Worm (Caenorhabditis elegans) whole organism, late embryonic: ENCODE measurements around the gene crn-3.

Source experiments
- C38D4.7 ChIP-seq: fragments of 200-800 bp; sonication (Bioruptor generic); optimal IDR thresholded peaks from 2 replicates; lab custom pipeline; 2018; ENCODE audit warnings: mild to moderate bottlenecking, missing genetic modification characterization, moderate library complexity, missing compliant biosample characterization
- F13H6.1 ChIP-seq: sonication (generic microtip); optimal IDR thresholded peaks from 2 replicates; lab custom pipeline; 2016; ENCODE audit warnings: missing genetic modification characterization, missing compliant biosample characterization
- Y22D7AL.16 ChIP-seq: sonication (generic microtip); optimal IDR thresholded peaks from 2 replicates; lab custom pipeline; 2016; ENCODE audit warnings: missing genetic modification characterization, missing compliant biosample characterization
- ama-1 ChIP-seq: fragments of 150-350 bp; optimal IDR thresholded peaks from 2 replicates; lab custom pipeline; 2014
- ceh-24 ChIP-seq: sonication (generic microtip); optimal IDR thresholded peaks from 2 replicates; lab custom pipeline; 2016; ENCODE audit warnings: mild to moderate bottlenecking, missing genetic modification characterization, missing compliant biosample characterization
- ceh-30 ChIP-seq: fragments of 150-350 bp; optimal IDR thresholded peaks from 2 replicates; lab custom pipeline; 2014; ENCODE audit warnings: missing biosample characterization, missing genetic modification characterization
- ceh-31 ChIP-seq: sonication (generic microtip); optimal IDR thresholded peaks from 2 replicates; lab custom pipeline; 2016; ENCODE audit warnings: missing genetic modification characterization, missing compliant biosample characterization
- ceh-34 ChIP-seq: sonication (generic microtip); optimal IDR thresholded peaks from 2 replicates; lab custom pipeline; 2016; ENCODE audit warnings: mild to moderate bottlenecking, missing genetic modification characterization, missing compliant biosample characterization
- ceh-45 ChIP-seq: fragments of 200-800 bp; sonication (Bioruptor generic); IDR thresholded peaks from 2 replicates; pipeline ENCODE4 v1.3.6; 2022; ENCODE audit warnings: missing genetic modification reagents, missing genetic modification characterization, missing compliant biosample characterization
- che-1 ChIP-seq: sonication (generic microtip); optimal IDR thresholded peaks from 2 replicates; lab custom pipeline; 2016; ENCODE audit warnings: mild to moderate bottlenecking, missing genetic modification characterization, missing compliant biosample characterization
- dve-1 ChIP-seq: sonication (generic microtip); optimal IDR thresholded peaks from 2 replicates; lab custom pipeline; 2017; ENCODE audit warnings: antibody characterized with exemption, mild to moderate bottlenecking, missing genetic modification characterization, missing compliant biosample characterization
- elt-2 ChIP-seq: sonication (generic microtip); optimal IDR thresholded peaks from 2 replicates; lab custom pipeline; 2016; ENCODE audit warnings: missing genetic modification reagents, missing genetic modification characterization, missing compliant biosample characterization
- elt-4 ChIP-seq: sonication (generic microtip); optimal IDR thresholded peaks from 2 replicates; lab custom pipeline; 2016; ENCODE audit warnings: missing genetic modification characterization, missing compliant biosample characterization
- ets-4 ChIP-seq: sonication (generic microtip); optimal IDR thresholded peaks from 2 replicates; lab custom pipeline; 2016; ENCODE audit warnings: missing genetic modification characterization, missing compliant biosample characterization
- fax-1 ChIP-seq: sonication (generic microtip); optimal IDR thresholded peaks from 2 replicates; lab custom pipeline; 2016; ENCODE audit warnings: missing genotype, missing genetic modification characterization, missing compliant biosample characterization
- fkh-10 ChIP-seq: fragments of 150-350 bp; optimal IDR thresholded peaks from 2 replicates; lab custom pipeline; 2014; ENCODE audit warnings: missing biosample characterization, missing genetic modification reagents, missing genetic modification characterization
- fkh-6 ChIP-seq: sonication (generic microtip); optimal IDR thresholded peaks from 2 replicates; lab custom pipeline; 2016; ENCODE audit warnings: missing genetic modification characterization, missing compliant biosample characterization
- gmeb-2 ChIP-seq: sonication (generic microtip); optimal IDR thresholded peaks from 2 replicates; lab custom pipeline; 2016; ENCODE audit warnings: missing genetic modification characterization, inconsistent platforms, missing compliant biosample characterization
- hlh-13 ChIP-seq: fragments of 200-800 bp; sonication (Bioruptor generic); optimal IDR thresholded peaks from 2 replicates; lab custom pipeline; 2018; ENCODE audit warnings: mild to moderate bottlenecking, missing genetic modification characterization, missing compliant biosample characterization
- hlh-30 ChIP-seq: sonication (generic microtip); optimal IDR thresholded peaks from 2 replicates; lab custom pipeline; 2017; ENCODE audit warnings: antibody characterized with exemption, missing genetic modification characterization, missing compliant biosample characterization; ENCODE audit not compliant: insufficient read depth
- hlh-8 ChIP-seq: sonication (generic microtip); optimal IDR thresholded peaks from 2 replicates; lab custom pipeline; 2016; ENCODE audit warnings: missing genotype, missing genetic modification characterization, missing compliant biosample characterization
- lin-11 ChIP-seq: fragments of 200-800 bp; sonication (Bioruptor generic); optimal IDR thresholded peaks from 2 replicates; lab custom pipeline; 2018; ENCODE audit warnings: mild to moderate bottlenecking, missing genetic modification characterization, missing compliant biosample characterization
- madf-2 ChIP-seq: sonication (generic microtip); optimal IDR thresholded peaks from 2 replicates; lab custom pipeline; 2017; ENCODE audit warnings: missing genetic modification characterization, missing compliant biosample characterization
- mec-3 ChIP-seq: sonication (generic microtip); optimal IDR thresholded peaks from 2 replicates; lab custom pipeline; 2016; ENCODE audit warnings: borderline replicate concordance, missing genetic modification characterization, missing compliant biosample characterization
- nfya-1 ChIP-seq: sonication (generic microtip); optimal IDR thresholded peaks from 2 replicates; lab custom pipeline; 2017; ENCODE audit warnings: missing genetic modification characterization, mild to moderate bottlenecking, missing compliant biosample characterization, antibody characterized with exemption, moderate library complexity
- nhr-11 ChIP-seq: fragments of 150-350 bp; optimal IDR thresholded peaks from 2 replicates; lab custom pipeline; 2014; ENCODE audit warnings: missing biosample characterization, missing genetic modification characterization
- npax-4 ChIP-seq: sonication (generic microtip); optimal IDR thresholded peaks from 2 replicates; lab custom pipeline; 2016; ENCODE audit warnings: missing genetic modification characterization, missing compliant biosample characterization
- pag-3 ChIP-seq: sonication (generic microtip); optimal IDR thresholded peaks from 2 replicates; lab custom pipeline; 2016; ENCODE audit warnings: missing compliant biosample characterization, missing genetic modification characterization, borderline replicate concordance
- pat-9 ChIP-seq: fragments of 200-800 bp; sonication (Bioruptor generic); optimal IDR thresholded peaks from 2 replicates; lab custom pipeline; 2018; ENCODE audit warnings: mild to moderate bottlenecking, missing genetic modification characterization, moderate library complexity, missing compliant biosample characterization
- pax-1 ChIP-seq: fragments of 150-350 bp; optimal IDR thresholded peaks from 2 replicates; lab custom pipeline; 2014; ENCODE audit warnings: missing biosample characterization, missing genetic modification characterization
- pros-1 ChIP-seq: fragments of 150-350 bp; optimal IDR thresholded peaks from 2 replicates; lab custom pipeline; 2014; ENCODE audit warnings: missing biosample characterization, missing genetic modification reagents, missing genetic modification characterization
- ref-2 ChIP-seq: sonication (generic microtip); optimal IDR thresholded peaks from 2 replicates; lab custom pipeline; 2016; ENCODE audit warnings: missing genetic modification characterization, missing compliant biosample characterization
- sox-4 ChIP-seq: sonication (generic microtip); optimal IDR thresholded peaks from 2 replicates; lab custom pipeline; 2017; ENCODE audit warnings: mild to moderate bottlenecking, missing genetic modification characterization, inconsistent platforms, missing compliant biosample characterization
- syd-9 ChIP-seq: sonication (generic microtip); optimal IDR thresholded peaks from 2 replicates; lab custom pipeline; 2016; ENCODE audit warnings: mild to moderate bottlenecking, missing genetic modification characterization, moderate library complexity, missing compliant biosample characterization
- tbx-2 ChIP-seq: sonication (generic microtip); optimal IDR thresholded peaks from 2 replicates; lab custom pipeline; 2016; ENCODE audit warnings: missing genetic modification characterization, missing compliant biosample characterization
- tbx-7 ChIP-seq: sonication (generic microtip); optimal IDR thresholded peaks from 2 replicates; lab custom pipeline; 2016; ENCODE audit warnings: missing genotype, missing genetic modification characterization, missing compliant biosample characterization
- ttx-3 ChIP-seq: sonication (generic microtip); optimal IDR thresholded peaks from 2 replicates; lab custom pipeline; 2016; ENCODE audit warnings: missing genetic modification reagents, missing genetic modification characterization, missing compliant biosample characterization
- unc-3 ChIP-seq, 2 experiments: fragments of 200-800 bp in 1 of 2; sonication (Bioruptor generic) in 1 of 2; sonication (generic microtip) in 1 of 2; conservative IDR thresholded peaks in 1 of 2; optimal IDR thresholded peaks in 1 of 2; 2 replicates each; pipeline versions ENCODE4 v1.3.6 to Lab custom; 2016 to 2022; ENCODE audit warnings: missing compliant biosample characterization in 2 of 2, missing genetic modification characterization in 2 of 2, missing genetic modification reagents in 1 of 2
- unc-42 ChIP-seq: sonication (generic microtip); optimal IDR thresholded peaks from 2 replicates; lab custom pipeline; 2016; ENCODE audit warnings: missing genotype, missing genetic modification characterization, missing compliant biosample characterization
- unc-86 ChIP-seq: sonication (generic microtip); optimal IDR thresholded peaks from 2 replicates; lab custom pipeline; 2016; ENCODE audit warnings: missing genetic modification characterization, missing compliant biosample characterization
- zip-5 ChIP-seq: sonication (generic microtip); optimal IDR thresholded peaks from 2 replicates; lab custom pipeline; 2016; ENCODE audit warnings: missing genetic modification characterization, missing compliant biosample characterization
- ztf-16 ChIP-seq: sonication (generic microtip); optimal IDR thresholded peaks from 2 replicates; lab custom pipeline; 2017; ENCODE audit warnings: missing genetic modification characterization, missing compliant biosample characterization

The crn-3 gene

DNA sequence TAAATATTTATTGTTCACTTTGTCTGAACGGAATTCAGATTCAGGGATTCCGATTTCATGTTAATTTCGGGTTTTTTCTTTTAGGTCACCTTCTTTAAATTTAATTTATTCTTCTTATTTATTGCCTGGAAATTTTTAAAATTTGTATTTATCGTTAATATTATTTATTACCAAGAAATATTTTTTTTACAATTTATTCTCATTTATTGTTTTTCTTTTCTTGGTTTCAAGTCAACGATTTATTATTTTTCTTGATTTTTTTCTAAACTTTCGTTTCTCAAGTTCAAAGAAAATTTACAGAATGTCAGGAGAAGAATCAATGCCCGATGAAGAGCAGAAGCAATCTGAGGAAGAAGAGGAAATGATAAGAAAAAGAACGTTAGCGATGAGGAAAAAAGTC is at the start of gene crn-3:
Gene crn-3 (plus strand): TSS at position 301 of the 400 bp plus-strand sequence.
- TF ChIP-seq pag-3 (tag; lab: Kevin White, UChicago) (no peak), nfya-1 (tag; lab: Kevin White, UChicago) (no peak), unc-42 (tag; lab: Kevin White, UChicago) (no peak), madf-2 (tag; lab: Kevin White, UChicago) (no peak), lin-11 (tag; lab: Kevin White, UChicago) (no peak), pax-1 (tag; lab: Kevin White, UChicago) (no peak), ceh-34 (tag; lab: Kevin White, UChicago) (no peak), ttx-3 (tag; lab: Kevin White, UChicago) (no peak), Y22D7AL.16 (tag; lab: Kevin White, UChicago) (no peak), pros-1 (tag; lab: Kevin White, UChicago) (no peak), ets-4 (tag; lab: Kevin White, UChicago) (no peak), pat-9 (tag; lab: Kevin White, UChicago) (no peak), elt-2 (tag; lab: Kevin White, UChicago) (no peak), fkh-10 (GFP tag; lab: Kevin White, UChicago) (no peak), sox-4 (tag; lab: Kevin White, UChicago) (no peak)

DNA sequence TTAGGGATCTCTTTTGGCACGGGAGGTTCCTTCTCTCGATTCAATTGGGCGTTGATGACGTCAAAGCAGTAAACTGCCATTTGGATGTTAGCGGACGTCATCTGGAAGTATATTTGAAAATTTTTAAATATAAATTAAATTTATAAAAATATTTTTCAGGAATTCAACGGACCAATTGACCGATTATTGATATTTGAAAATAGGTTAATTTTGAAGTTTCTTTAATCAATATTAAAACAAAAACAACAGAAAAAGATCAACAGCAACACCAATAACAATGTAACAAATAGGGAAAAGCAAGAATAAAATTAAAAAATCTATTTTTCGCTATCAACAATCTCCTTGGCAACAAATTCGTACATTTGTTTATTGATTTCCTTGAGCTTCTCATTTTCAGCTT is 48.6 kb upstream of the crn-3 start, which contains the start of gene R166.3:
Gene R166.3 (minus strand): TSS at position 101 of the 400 bp plus-strand sequence.
- TF ChIP-seq hlh-13 (GFP tag; lab: Kevin White, UChicago) (no peak), tbx-7 (tag; lab: Kevin White, UChicago) (no peak), ref-2 (no peak), elt-4 (tag; lab: Kevin White, UChicago) (no peak), unc-42 (tag; lab: Kevin White, UChicago) (no peak), ztf-16 (no peak), npax-4 (no peak), tbx-2 (tag; lab: Kevin White, UChicago) (no peak), gmeb-2 (tag; lab: Kevin White, UChicago) (no peak)
- TF ChIP-seq, all 69 proteins: peak for 0

- TF ChIP-seq ama-1 (lab: Kevin White, UChicago) (peak; percentile 82), dve-1 (peak; percentile 19), fkh-6 (tag; lab: Kevin White, UChicago) (no peak), unc-42 (tag; lab: Kevin White, UChicago) (no peak), mec-3 (tag; lab: Kevin White, UChicago) (no peak), nhr-11 (tag; lab: Kevin White, UChicago) (no peak), ceh-24 (no peak), ets-4 (tag; lab: Kevin White, UChicago) (no peak), ceh-45 (GFP tag; lab: Robert Waterston, UW) (0 out of 2 replicates have a peak, but pooled peaks have one; percentile 11), unc-3 (GFP tag; conservative IDR thresholded peaks at IDR 0.05; lab: Robert Waterston, UW) (no peak), unc-3 (tag; optimal IDR thresholded peaks at IDR 0.05; lab: Kevin White, UChicago) (no peak), Y22D7AL.16 (tag; lab: Kevin White, UChicago) (peak; percentile 25), fax-1 (tag; lab: Kevin White, UChicago) (no peak), ztf-16 (no peak), pax-1 (tag; lab: Kevin White, UChicago) (peak; percentile 62), ceh-30 (tag; lab: Kevin White, UChicago) (no peak), hlh-30 (tag; lab: Kevin White, UChicago) (no peak), lin-11 (tag; lab: Kevin White, UChicago) (no peak), pag-3 (tag; lab: Kevin White, UChicago) (no peak), ttx-3 (tag; lab: Kevin White, UChicago) (no peak), gmeb-2 (tag; lab: Kevin White, UChicago) (peak; percentile 45), che-1 (tag; lab: Kevin White, UChicago) (peak; percentile 10), unc-86 (tag; lab: Kevin White, UChicago) (no peak), zip-5 (tag; lab: Kevin White, UChicago) (no peak), F13H6.1 (peak; percentile 29), nfya-1 (tag; lab: Kevin White, UChicago) (peak; percentile 43), elt-2 (tag; lab: Kevin White, UChicago) (peak; percentile 43), madf-2 (tag; lab: Kevin White, UChicago) (no peak), tbx-2 (tag; lab: Kevin White, UChicago) (peak; percentile 17), C38D4.7 (GFP tag; lab: Kevin White, UChicago) (no peak), hlh-8 (no peak), syd-9 (tag; lab: Kevin White, UChicago) (no peak), hlh-13 (GFP tag; lab: Kevin White, UChicago) (no peak), ceh-31 (tag; lab: Kevin White, UChicago) (peak; percentile 14), pat-9 (tag; lab: Kevin White, UChicago) (no peak)
These were observed 45.8 kb upstream of the crn-3 start, which contains the start of gene pro-1 for ce11 chrII:10541923-10542486. Gene pro-1 (minus strand): TSS chrII:10541996.
